Fruit fly (Drosophila melanogaster): ENCODE data around the gene Oga.

Gene Oga

dm6 chr3R:21203660-21204499, 15.0 kb upstream of the Oga start (continued):
- TF ChIP-seq phol (tag; optimal IDR thresholded peaks at IDR 0.05) = no peak
- TF ChIP-seq CG18619 (GFP tag; optimal IDR thresholded peaks at IDR 0.05) = no peak
- TF ChIP-seq Bteb2 (GFP tag; optimal IDR thresholded peaks at IDR 0.05) = no peak
- TF ChIP-seq Fer3 (tag; optimal IDR thresholded peaks at IDR 0.05) = peak; percentile 59
- no peak for TF ChIP-seq CG8478 (optimal IDR thresholded peaks at IDR 0.05)
- no peak for TF ChIP-seq CG32772 (GFP tag; IDR thresholded peaks at IDR 0.05)
- TF ChIP-seq ttk (GFP tag; IDR thresholded peaks at IDR 0.05) = peak; percentile 22; the same call in 1 of the 2 replicates
- no peak for TF ChIP-seq CG7357 (GFP tag; IDR thresholded peaks at IDR 0.05)
- no peak for TF ChIP-seq CG10366 (GFP tag; IDR thresholded peaks at IDR 0.05)
- TF ChIP-seq emc (GFP tag; optimal IDR thresholded peaks at IDR 0.05) = no peak
- no peak for TF ChIP-seq Dip3 (GFP tag; optimal IDR thresholded peaks at IDR 0.05)
- TF ChIP-seq Awh (GFP tag; IDR thresholded peaks at IDR 0.05) = peak; percentile 91
- no peak for TF ChIP-seq Taf1 (GFP tag; IDR thresholded peaks at IDR 0.05)
- TF ChIP-seq Rfx (GFP tag; IDR thresholded peaks at IDR 0.05) = no peak; the same call in 1 of the 2 replicates
- TF ChIP-seq Dbx (GFP tag; IDR thresholded peaks at IDR 0.05) = no peak
- TF ChIP-seq ranshi (GFP tag; IDR thresholded peaks at IDR 0.05) = peak; percentile 38; the same call in 1 of the 2 replicates
- TF ChIP-seq onecut (GFP tag; IDR thresholded peaks at IDR 0.05) = peak; percentile 52
- TF ChIP-seq Scr (GFP tag; IDR thresholded peaks at IDR 0.05; ENCODE audit: partially characterized antibody) = no peak
- peak; percentile 70 for TF ChIP-seq CG2875 (GFP tag; optimal IDR thresholded peaks at IDR 0.05)
- TF ChIP-seq Blimp-1 (GFP tag; optimal IDR thresholded peaks at IDR 0.05) = peak; percentile 43
- TF ChIP-seq tna (GFP tag; IDR thresholded peaks at IDR 0.05; ENCODE audit: partially characterized antibody) = no peak
- TF ChIP-seq Dek (tag; optimal IDR thresholded peaks at IDR 0.05) = no peak
- no peak for TF ChIP-seq Camta (GFP tag; optimal IDR thresholded peaks at IDR 0.05)
- no peak for TF ChIP-seq aop (GFP tag; IDR thresholded peaks at IDR 0.05)
- TF ChIP-seq CG17912 (GFP tag; optimal IDR thresholded peaks at IDR 0.05) = peak; percentile 97
- TF ChIP-seq PHDP (tag; optimal IDR thresholded peaks at IDR 0.05) = peak; percentile 45
- TF ChIP-seq CG9876 (GFP tag; optimal IDR thresholded peaks at IDR 0.05) = no peak
- TF ChIP-seq fu2 (GFP tag; optimal IDR thresholded peaks at IDR 0.05) = no peak
- peak; percentile 40 for TF ChIP-seq CG1603 (tag; optimal IDR thresholded peaks at IDR 0.05)
- peak; percentile 81 for TF ChIP-seq CG4328 (GFP tag; optimal IDR thresholded peaks at IDR 0.05)
- peak; percentile 98 for TF ChIP-seq chinmo (GFP tag; IDR thresholded peaks at IDR 0.05; ENCODE audit: partially characterized antibody)
- TF ChIP-seq run (tag; optimal IDR thresholded peaks at IDR 0.05) = no peak
- no peak for TF ChIP-seq fd3F (GFP tag; optimal IDR thresholded peaks at IDR 0.05)
- no peak; the same call in 1 of the 2 replicates for TF ChIP-seq crol (GFP tag; IDR thresholded peaks at IDR 0.05)
- no peak for TF ChIP-seq ERR (GFP tag; optimal IDR thresholded peaks at IDR 0.05)
- no peak for TF ChIP-seq CG1832 (GFP tag; optimal IDR thresholded peaks at IDR 0.05)
- TF ChIP-seq fd64A (GFP tag; optimal IDR thresholded peaks at IDR 0.05) = peak; percentile 96
- peak; percentile 73 for TF ChIP-seq Kr (GFP tag; optimal IDR thresholded peaks at IDR 0.05)
- no peak for TF ChIP-seq CG2116 (GFP tag; optimal IDR thresholded peaks at IDR 0.05)
- TF ChIP-seq CG3163 (GFP tag; optimal IDR thresholded peaks at IDR 0.05) = peak; percentile 96
- no peak for TF ChIP-seq Poxn (GFP tag; IDR thresholded peaks at IDR 0.05)
- no peak for TF ChIP-seq CG17802 (tag; optimal IDR thresholded peaks at IDR 0.05)
- TF ChIP-seq CG10565 (GFP tag; optimal IDR thresholded peaks at IDR 0.05) = no peak
- TF ChIP-seq MTF-1 (GFP tag; optimal IDR thresholded peaks at IDR 0.05; ENCODE audit: borderline replicate concordance) = peak; percentile 88
- TF ChIP-seq psq (GFP tag; optimal IDR thresholded peaks at IDR 0.05) = no peak
- TF ChIP-seq Fer2 (tag; optimal IDR thresholded peaks at IDR 0.05) = no peak
- TF ChIP-seq Mrtf (GFP tag; IDR thresholded peaks at IDR 0.05) = no peak
- peak; percentile 32 for TF ChIP-seq Sox100B (GFP tag; optimal IDR thresholded peaks at IDR 0.05)
- no peak for TF ChIP-seq CG32767 (GFP tag; IDR thresholded peaks at IDR 0.05)
- TF ChIP-seq CG4424 (GFP tag; optimal IDR thresholded peaks at IDR 0.05) = no peak
